Worm (Caenorhabditis elegans) whole organism, young adult: Measurements from ENCODE around the gene F38B7.10.
A peak's percentile ranks its signal among the peaks of the same experiment; 100 is the strongest.

Experiments used
- B0336.3 ChIP-seq: fragments of 200-800 bp; sonication (Bioruptor generic); IDR thresholded peaks from 2 replicates; pipeline ENCODE4 v1.3.6; 2022; ENCODE audit warnings: missing genetic modification characterization, missing compliant biosample characterization
- D2030.7 ChIP-seq: fragments of 200-800 bp; sonication (Bioruptor generic); IDR thresholded peaks from 2 replicates; pipeline ENCODE4 v1.3.6; 2022; ENCODE audit warnings: missing genetic modification reagents, missing genetic modification characterization, missing compliant biosample characterization
- F22D6.2 ChIP-seq: sonication (generic microtip); optimal IDR thresholded peaks from 2 replicates; lab custom pipeline; 2016; ENCODE audit warnings: mild to moderate bottlenecking, missing genetic modification characterization, missing compliant biosample characterization
- F23B12.7 ChIP-seq: sonication (generic microtip); optimal IDR thresholded peaks from 2 replicates; lab custom pipeline; 2017; ENCODE audit warnings: missing genetic modification characterization, mild to moderate bottlenecking, missing compliant biosample characterization, antibody characterized with exemption, moderate library complexity; ENCODE audit not compliant: insufficient read depth
- F37B4.10 ChIP-seq: fragments of 200-800 bp; sonication (Bioruptor generic); IDR thresholded peaks from 2 replicates; pipeline ENCODE4 v1.3.6; 2022; ENCODE audit warnings: missing genetic modification characterization, missing compliant biosample characterization
- F55B11.4 ChIP-seq: sonication (generic microtip); optimal IDR thresholded peaks from 2 replicates; lab custom pipeline; 2016; ENCODE audit warnings: missing compliant biosample characterization, missing genetic modification characterization, borderline replicate concordance; ENCODE audit not compliant: insufficient read depth
- F57A8.1 ChIP-seq: fragments of 200-800 bp; sonication (Bioruptor generic); optimal IDR thresholded peaks from 2 replicates; lab custom pipeline; 2018; ENCODE audit warnings: mild to moderate bottlenecking, missing genetic modification characterization, moderate library complexity, missing compliant biosample characterization
- F57C9.4 ChIP-seq: sonication (generic microtip); optimal IDR thresholded peaks from 2 replicates; lab custom pipeline; 2017; ENCODE audit warnings: mild to moderate bottlenecking, missing genetic modification characterization, missing compliant biosample characterization
- K11D2.4 ChIP-seq: fragments of 200-800 bp; sonication (Bioruptor generic); IDR thresholded peaks from 2 replicates; pipeline ENCODE4 v1.3.6; 2022; ENCODE audit warnings: missing genetic modification reagents, missing genetic modification characterization, missing compliant biosample characterization
- Y56A3A.18 ChIP-seq: fragments of 200-800 bp; sonication (Bioruptor generic); IDR thresholded peaks from 2 replicates; pipeline ENCODE4 v1.3.6; 2022; ENCODE audit warnings: missing genetic modification reagents, missing genetic modification characterization, missing compliant biosample characterization
- Y67H2A.10 ChIP-seq: fragments of 200-800 bp; sonication (Bioruptor generic); conservative IDR thresholded peaks from 2 replicates; pipeline ENCODE4 v1.3.6; 2022; ENCODE audit warnings: missing genetic modification reagents, missing genetic modification characterization, missing compliant biosample characterization
- Y95B8A.8 ChIP-seq: fragments of 200-800 bp; sonication (Bioruptor generic); IDR thresholded peaks from 2 replicates; pipeline ENCODE4 v1.3.6; 2022; ENCODE audit warnings: missing genetic modification reagents, missing genetic modification characterization, missing compliant biosample characterization
- ZK185.1 ChIP-seq: sonication (generic microtip); optimal IDR thresholded peaks from 2 replicates; lab custom pipeline; 2016; ENCODE audit warnings: mild to moderate bottlenecking, missing genetic modification characterization, missing compliant biosample characterization; ENCODE audit not compliant: poor library complexity, severe bottlenecking
- akir-1 ChIP-seq: fragments of 200-800 bp; sonication (Bioruptor generic); optimal IDR thresholded peaks from 2 replicates; lab custom pipeline; 2018; ENCODE audit warnings: mild to moderate bottlenecking, missing genetic modification characterization, moderate library complexity, missing compliant biosample characterization
- aptf-3 ChIP-seq: fragments of 200-800 bp; sonication (Bioruptor generic); IDR thresholded peaks from 2 replicates; pipeline ENCODE4 v1.3.6; 2022; ENCODE audit warnings: missing genetic modification characterization, missing compliant biosample characterization
- attf-3 ChIP-seq: fragments of 200-800 bp; sonication (Bioruptor generic); conservative IDR thresholded peaks from 2 replicates; pipeline ENCODE4 v1.3.6; 2022; ENCODE audit warnings: missing genetic modification reagents, missing genetic modification characterization, missing compliant biosample characterization
- attf-5 ChIP-seq: fragments of 200-800 bp; sonication (Bioruptor generic); optimal IDR thresholded peaks from 2 replicates; lab custom pipeline; 2018; ENCODE audit warnings: mild to moderate bottlenecking, missing genetic modification characterization, missing compliant biosample characterization
- ccch-3 ChIP-seq: fragments of 200-800 bp; sonication (Bioruptor generic); optimal IDR thresholded peaks from 2 replicates; lab custom pipeline; 2018; ENCODE audit warnings: mild to moderate bottlenecking, missing genetic modification characterization, missing compliant biosample characterization
- cebp-1 ChIP-seq, 2 experiments: fragments of 200-800 bp in 1 of 2; sonication (Bioruptor generic) in 1 of 2; sonication (generic microtip) in 1 of 2; IDR thresholded peaks in 1 of 2; optimal IDR thresholded peaks in 1 of 2; 2 replicates each; pipeline versions ENCODE4 v1.3.6 to Lab custom; 2017 to 2022; ENCODE audit warnings: missing compliant biosample characterization in 2 of 2, missing genetic modification characterization in 2 of 2, mild to moderate bottlenecking in 1 of 2, missing genetic modification reagents in 1 of 2, moderate library complexity in 1 of 2
- ceh-58 ChIP-seq: fragments of 200-800 bp; sonication (Bioruptor generic); IDR thresholded peaks from 2 replicates; pipeline ENCODE4 v1.3.6; 2022; ENCODE audit warnings: missing genetic modification characterization, missing compliant biosample characterization
- ceh-91 ChIP-seq: fragments of 200-800 bp; sonication (Bioruptor generic); IDR thresholded peaks from 2 replicates; pipeline ENCODE4 v1.3.6; 2022; ENCODE audit warnings: missing genetic modification reagents, missing genetic modification characterization, missing compliant biosample characterization
- die-1 ChIP-seq: sonication (generic microtip); optimal IDR thresholded peaks from 2 replicates; lab custom pipeline; 2016; ENCODE audit warnings: missing genotype, mild to moderate bottlenecking, missing genetic modification characterization, missing compliant biosample characterization
- dox-1 ChIP-seq: fragments of 200-800 bp; sonication (Bioruptor generic); IDR thresholded peaks from 2 replicates; pipeline ENCODE4 v1.3.6; 2022; ENCODE audit warnings: missing genetic modification reagents, missing genetic modification characterization, missing compliant biosample characterization
- egl-18 ChIP-seq: fragments of 200-800 bp; sonication (Bioruptor generic); IDR thresholded peaks from 2 replicates; pipeline ENCODE4 v1.3.6; 2022; ENCODE audit warnings: missing genetic modification reagents, missing genetic modification characterization, missing compliant biosample characterization
- ekl-4 ChIP-seq: fragments of 200-800 bp; sonication (Bioruptor generic); IDR thresholded peaks from 2 replicates; pipeline ENCODE4 v1.3.6; 2022; ENCODE audit warnings: missing genetic modification reagents, missing genetic modification characterization, missing compliant biosample characterization
- him-1 ChIP-seq: sonication (generic microtip); optimal IDR thresholded peaks from 2 replicates; lab custom pipeline; 2016; ENCODE audit warnings: missing genotype, missing genetic modification reagents, missing genetic modification characterization, missing compliant biosample characterization
- lag-1 ChIP-seq: fragments of 200-800 bp; sonication (Bioruptor generic); IDR thresholded peaks from 2 replicates; pipeline ENCODE4 v1.3.6; 2022; ENCODE audit warnings: missing genetic modification reagents, missing genetic modification characterization, missing compliant biosample characterization
- let-526 ChIP-seq: fragments of 200-800 bp; sonication (Bioruptor generic); IDR thresholded peaks from 2 replicates; pipeline ENCODE4 v1.3.6; 2022; ENCODE audit warnings: missing genetic modification reagents, missing genetic modification characterization, missing compliant biosample characterization
- lsl-1 ChIP-seq: fragments of 200-800 bp; sonication (Bioruptor generic); optimal IDR thresholded peaks from 2 replicates; lab custom pipeline; 2018; ENCODE audit warnings: mild to moderate bottlenecking, missing genetic modification characterization, moderate library complexity, missing compliant biosample characterization
- madf-3 ChIP-seq: fragments of 200-800 bp; sonication (Bioruptor generic); IDR thresholded peaks from 2 replicates; pipeline ENCODE4 v1.3.6; 2022; ENCODE audit warnings: missing genetic modification reagents, missing genetic modification characterization, missing compliant biosample characterization
- madf-8 ChIP-seq: fragments of 200-800 bp; sonication (Bioruptor generic); conservative IDR thresholded peaks from 2 replicates; pipeline ENCODE4 v1.3.6; 2022; ENCODE audit warnings: missing genetic modification reagents, missing genetic modification characterization, missing compliant biosample characterization
- mcd-1 ChIP-seq: fragments of 200-800 bp; sonication (Bioruptor generic); IDR thresholded peaks from 2 replicates; pipeline ENCODE4 v1.3.6; 2022; ENCODE audit warnings: missing genetic modification reagents, missing genetic modification characterization, missing compliant biosample characterization
- mxl-1 ChIP-seq: sonication (generic microtip); optimal IDR thresholded peaks from 2 replicates; lab custom pipeline; 2016; ENCODE audit warnings: missing genetic modification characterization, missing compliant biosample characterization
- nhr-120 ChIP-seq: fragments of 200-800 bp; sonication (Bioruptor generic); IDR thresholded peaks from 2 replicates; pipeline ENCODE4 v1.3.6; 2022; ENCODE audit warnings: missing genetic modification characterization, missing compliant biosample characterization
- pbrm-1 ChIP-seq: fragments of 200-800 bp; sonication (Bioruptor generic); IDR thresholded peaks from 2 replicates; pipeline ENCODE4 v1.3.6; 2022; ENCODE audit warnings: missing genetic modification reagents, missing genetic modification characterization, missing compliant biosample characterization
- rec-8 ChIP-seq, 2 experiments: sonication (generic microtip); optimal IDR thresholded peaks; 2 replicates each; lab custom pipeline; 2016; ENCODE audit warnings: mild to moderate bottlenecking in 2 of 2, missing genetic modification characterization in 2 of 2, missing genetic modification reagents in 2 of 2, missing genotype in 2 of 2, missing biosample characterization in 1 of 2, missing compliant biosample characterization in 1 of 2, moderate library complexity in 1 of 2
- repo-1 ChIP-seq: sonication (generic microtip); optimal IDR thresholded peaks from 2 replicates; lab custom pipeline; 2017; ENCODE audit warnings: mild to moderate bottlenecking, missing genetic modification characterization, missing compliant biosample characterization
- rpc-1 ChIP-seq, 2 experiments: fragments of 150-350 bp in 1 of 2; sonication (generic microtip) in 1 of 2; optimal IDR thresholded peaks; 2 replicates each; lab custom pipeline; 2014 to 2018; ENCODE audit warnings: missing biosample characterization in 1 of 2, missing genetic modification characterization in 1 of 2, missing genetic modification reagents in 1 of 2, missing genotype in 1 of 2
- snpc-1.1 ChIP-seq: sonication (generic microtip); optimal IDR thresholded peaks from 2 replicates; lab custom pipeline; 2017; ENCODE audit warnings: missing genetic modification characterization, mild to moderate bottlenecking, missing compliant biosample characterization, antibody characterized with exemption, moderate library complexity, missing genotype, missing genetic modification reagents; ENCODE audit not compliant: insufficient read depth
- sptf-2 ChIP-seq: fragments of 200-800 bp; sonication (Bioruptor generic); optimal IDR thresholded peaks from 2 replicates; lab custom pipeline; 2018; ENCODE audit warnings: mild to moderate bottlenecking, missing genetic modification characterization, missing compliant biosample characterization
- tbx-9 ChIP-seq: sonication (generic microtip); optimal IDR thresholded peaks from 2 replicates; lab custom pipeline; 2016; ENCODE audit warnings: borderline replicate concordance, missing genetic modification characterization, inconsistent platforms, missing compliant biosample characterization
- unc-62 ChIP-seq: fragments of 150-350 bp; optimal IDR thresholded peaks from 2 replicates; lab custom pipeline; 2014; ENCODE audit warnings: missing biosample characterization, missing genetic modification reagents, missing genetic modification characterization
- xnd-1 ChIP-seq: sonication (generic microtip); optimal IDR thresholded peaks from 2 replicates; lab custom pipeline; 2016; ENCODE audit warnings: missing genotype, missing genetic modification reagents, missing genetic modification characterization, missing compliant biosample characterization
- ztf-18 ChIP-seq: sonication (generic microtip); optimal IDR thresholded peaks from 2 replicates; lab custom pipeline; 2016; ENCODE audit warnings: missing genotype, mild to moderate bottlenecking, missing genetic modification characterization, missing compliant biosample characterization
- ztf-26 ChIP-seq: sonication (generic microtip); optimal IDR thresholded peaks from 2 replicates; lab custom pipeline; 2017; ENCODE audit warnings: missing genetic modification characterization, missing compliant biosample characterization
- ztf-28 ChIP-seq: fragments of 200-800 bp; sonication (Bioruptor generic); IDR thresholded peaks from 2 replicates; pipeline ENCODE4 v1.3.6; 2022; ENCODE audit warnings: missing genetic modification reagents, missing genetic modification characterization, missing compliant biosample characterization
- ztf-6 ChIP-seq: fragments of 200-800 bp; sonication (Bioruptor generic); IDR thresholded peaks from 2 replicates; pipeline ENCODE4 v1.3.6; 2022; ENCODE audit warnings: missing genetic modification reagents, missing genetic modification characterization, missing compliant biosample characterization

F38B7.10 gene

DNA sequence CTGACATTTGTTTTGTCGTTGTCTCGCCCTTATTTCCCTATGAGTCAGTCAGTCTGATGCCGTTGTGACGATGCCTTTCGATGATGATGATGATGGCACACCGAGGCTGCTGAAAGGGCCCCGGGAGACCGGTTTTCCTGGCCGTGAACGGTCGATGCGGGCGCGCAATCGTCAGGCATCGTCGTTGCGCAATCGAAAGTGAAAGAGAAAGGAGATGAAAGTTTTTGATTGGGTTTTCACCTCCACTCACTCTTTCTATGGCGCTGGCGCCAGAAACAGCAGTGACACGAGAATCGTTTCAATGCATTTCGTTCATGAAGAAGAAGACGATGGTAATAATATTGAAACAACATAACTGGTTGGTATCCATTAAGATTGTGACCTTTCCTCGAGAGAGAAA is 12.4 kb upstream of the F38B7.10 start (continued):
- no peak for TF ChIP-seq Y95B8A.8 (GFP tag; lab: Robert Waterston, UW)
- TF ChIP-seq madf-8, result no peak
- no peak for TF ChIP-seq ztf-18 (tag; lab: Kevin White, UChicago)
- no peak; the same call in 1 of the 2 replicates for TF ChIP-seq mcd-1 (GFP tag; lab: Robert Waterston, UW)
- TF ChIP-seq D2030.7 (GFP tag; lab: Robert Waterston, UW), result no peak
- TF ChIP-seq ztf-28 (GFP tag; lab: Robert Waterston, UW), result no peak
- no peak for TF ChIP-seq madf-3
- TF ChIP-seq ztf-26 (tag; lab: Kevin White, UChicago), result no peak
- 0 out of 2 replicates have a peak, but pooled peaks have one; percentile 23 for TF ChIP-seq ceh-91 (GFP tag; lab: Robert Waterston, UW)
- TF ChIP-seq Y67H2A.10 (GFP tag; lab: Robert Waterston, UW), result no peak
- TF ChIP-seq mxl-1 (tag; lab: Kevin White, UChicago), result no peak
- no peak for TF ChIP-seq snpc-1.1
- peak; percentile 49; the same call in 1 of the 2 replicates for TF ChIP-seq pbrm-1 (GFP tag; lab: Robert Waterston, UW)
- no peak for TF ChIP-seq F57A8.1 (GFP tag; lab: Kevin White, UChicago)
- no peak for TF ChIP-seq ccch-3 (GFP tag; lab: Kevin White, UChicago)
- TF ChIP-seq B0336.3 (GFP tag; lab: Robert Waterston, UW), result no peak
- TF ChIP-seq dox-1, result no peak
- peak; percentile 74 for TF ChIP-seq akir-1 (GFP tag; lab: Kevin White, UChicago)
- no peak for TF ChIP-seq unc-62
- no peak for TF ChIP-seq lsl-1 (GFP tag; lab: Kevin White, UChicago)
- no peak for TF ChIP-seq him-1
- TF ChIP-seq ceh-58 (GFP tag; lab: Robert Waterston, UW), result 0 out of 2 replicates have a peak, but pooled peaks have one; percentile 33
- no peak for TF ChIP-seq Y56A3A.18
- no peak for TF ChIP-seq cebp-1 (GFP tag; IDR thresholded peaks at IDR 0.05; lab: Robert Waterston, UW)
- TF ChIP-seq cebp-1 (tag; optimal IDR thresholded peaks at IDR 0.05; lab: Kevin White, UChicago), result peak; percentile 16
- no peak for TF ChIP-seq repo-1 (tag; lab: Kevin White, UChicago)
- no peak for TF ChIP-seq rec-8 (tag; optimal IDR thresholded peaks at IDR 0.05; lab: Kevin White, UChicago)
- no peak for TF ChIP-seq ztf-6

DNA sequence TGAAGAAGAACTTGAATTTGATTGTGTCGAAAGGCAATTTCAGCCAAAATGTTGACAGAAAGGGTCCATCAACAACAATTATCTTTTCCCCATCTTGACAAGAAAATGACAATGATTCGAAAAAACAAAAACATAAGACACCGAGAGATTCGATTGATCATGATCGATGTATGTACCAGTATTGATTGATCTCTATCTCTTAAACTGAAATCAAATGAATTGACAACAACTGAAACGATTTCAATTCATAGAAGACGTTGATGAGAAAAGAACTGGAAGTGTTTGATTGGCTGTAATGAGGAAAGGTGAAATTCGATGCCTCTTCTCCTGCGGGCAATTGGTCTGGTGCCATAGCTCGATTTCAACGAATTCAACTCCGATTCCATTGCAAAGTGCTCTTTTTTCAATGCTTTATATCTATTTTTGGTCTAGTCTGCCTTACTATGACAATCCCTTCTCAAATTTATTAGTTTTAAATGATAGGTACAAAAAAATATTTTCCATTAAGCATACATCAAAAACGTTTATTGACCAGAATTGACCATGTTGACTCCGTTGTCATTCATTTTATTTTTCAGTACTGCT is 11.9 kb upstream of the F38B7.10 start:
- no peak for TF ChIP-seq xnd-1
- TF ChIP-seq ekl-4 (GFP tag; lab: Robert Waterston, UW), result peak; percentile 29; the same call in 1 of the 2 replicates
- TF ChIP-seq attf-5, result no peak
- TF ChIP-seq rpc-1 (optimal IDR thresholded peaks at IDR 0.05; lab: Kevin White, UChicago), result no peak
- no peak for TF ChIP-seq rpc-1 (tag; optimal IDR thresholded peaks at IDR 0.05; lab: Kevin White, UChicago)
- 0 out of 2 replicates have a peak, but pooled peaks have one; percentile 53 for TF ChIP-seq let-526 (GFP tag; lab: Robert Waterston, UW)
- no peak for TF ChIP-seq nhr-120 (GFP tag; lab: Robert Waterston, UW)
- no peak for TF ChIP-seq lag-1 (GFP tag; lab: Robert Waterston, UW)
- no peak for TF ChIP-seq aptf-3 (GFP tag; lab: Robert Waterston, UW)
- no peak for TF ChIP-seq attf-3 (GFP tag; lab: Robert Waterston, UW)
- no peak for TF ChIP-seq F23B12.7 (tag; lab: Kevin White, UChicago)
- no peak for TF ChIP-seq die-1 (tag; lab: Kevin White, UChicago)
- TF ChIP-seq ztf-6, result no peak
- no peak for TF ChIP-seq F37B4.10 (GFP tag; lab: Robert Waterston, UW)
- TF ChIP-seq K11D2.4 (GFP tag; lab: Robert Waterston, UW), result 0 out of 2 replicates have a peak, but pooled peaks have one; percentile 49
- no peak for TF ChIP-seq F22D6.2
- no peak for TF ChIP-seq tbx-9
- TF ChIP-seq pbrm-1 (GFP tag; lab: Robert Waterston, UW), result peak; percentile 0; the same call in 1 of the 2 replicates
- TF ChIP-seq egl-18 (GFP tag; lab: Robert Waterston, UW), result no peak
- TF ChIP-seq sptf-2 (GFP tag; lab: Kevin White, UChicago), result no peak
- TF ChIP-seq F55B11.4 (tag; lab: Kevin White, UChicago), result no peak
- TF ChIP-seq ZK185.1, result peak; percentile 11
- TF ChIP-seq F57C9.4 (tag; lab: Kevin White, UChicago), result no peak
- TF ChIP-seq ccch-3 (GFP tag; lab: Kevin White, UChicago), result no peak
